Worm (Caenorhabditis elegans) whole organism, mixed stage, embryonic: ENCODE data around the gene C07A9.12.
A peak's percentile ranks its signal among the peaks of the same experiment; 100 is the strongest.

Experiments
- M03D4.4 ChIP-seq: sonication (generic microtip); optimal IDR thresholded peaks from 2 replicates; lab custom pipeline; 2017; ENCODE audit warnings: mild to moderate bottlenecking, missing genetic modification characterization, missing compliant biosample characterization
- bed-3 ChIP-seq: fragments of 200-800 bp; sonication (Bioruptor generic); optimal IDR thresholded peaks from 3 replicates; lab custom pipeline; 2018; ENCODE audit warnings: mild to moderate bottlenecking, missing genetic modification characterization, moderate library complexity, missing compliant biosample characterization
- blmp-1 ChIP-seq: fragments of 150-350 bp; optimal IDR thresholded peaks from 2 replicates; lab custom pipeline; 2014; ENCODE audit warnings: missing biosample characterization, missing genetic modification characterization
- ceh-39 ChIP-seq: fragments of 150-350 bp; optimal IDR thresholded peaks from 2 replicates; lab custom pipeline; 2014; ENCODE audit warnings: missing biosample characterization, missing genetic modification characterization
- ceh-43 ChIP-seq: fragments of 200-800 bp; sonication (Bioruptor generic); optimal IDR thresholded peaks from 2 replicates; lab custom pipeline; 2018; ENCODE audit warnings: mild to moderate bottlenecking, missing genetic modification characterization, moderate library complexity, missing compliant biosample characterization
- ceh-83 ChIP-seq: fragments of 200-800 bp; sonication (Bioruptor generic); optimal IDR thresholded peaks from 2 replicates; lab custom pipeline; 2018; ENCODE audit warnings: mild to moderate bottlenecking, missing genetic modification characterization, missing compliant biosample characterization
- ces-1 ChIP-seq: fragments of 150-350 bp; optimal IDR thresholded peaks from 2 replicates; lab custom pipeline; 2014; ENCODE audit warnings: missing biosample characterization, missing genetic modification reagents, missing genetic modification characterization
- cnd-1 ChIP-seq: fragments of 200-800 bp; sonication (Bioruptor generic); optimal IDR thresholded peaks from 2 replicates; lab custom pipeline; 2018; ENCODE audit warnings: mild to moderate bottlenecking, missing genetic modification characterization, missing compliant biosample characterization
- drap-1 ChIP-seq: fragments of 200-800 bp; sonication (Bioruptor generic); optimal IDR thresholded peaks from 3 replicates; lab custom pipeline; 2018; ENCODE audit warnings: mild to moderate bottlenecking, missing genetic modification characterization, missing compliant biosample characterization
- elt-1 ChIP-seq: sonication (generic microtip); optimal IDR thresholded peaks from 2 replicates; lab custom pipeline; 2017; ENCODE audit warnings: missing genetic modification characterization, mild to moderate bottlenecking, missing compliant biosample characterization, antibody characterized with exemption, moderate library complexity, borderline replicate concordance; ENCODE audit not compliant: insufficient read depth
- elt-3 ChIP-seq: fragments of 150-350 bp; optimal IDR thresholded peaks from 2 replicates; lab custom pipeline; 2014; ENCODE audit warnings: missing biosample characterization, missing genetic modification characterization
- flh-1 ChIP-seq: fragments of 200-800 bp; sonication (Bioruptor generic); optimal IDR thresholded peaks from 2 replicates; lab custom pipeline; 2018; ENCODE audit warnings: mild to moderate bottlenecking, missing genetic modification characterization, moderate library complexity, missing compliant biosample characterization
- ham-2 ChIP-seq: fragments of 200-800 bp; sonication (Bioruptor generic); optimal IDR thresholded peaks from 2 replicates; lab custom pipeline; 2018; ENCODE audit warnings: mild to moderate bottlenecking, missing genetic modification characterization, missing compliant biosample characterization
- hlh-1 ChIP-seq: fragments of 150-350 bp; optimal IDR thresholded peaks from 2 replicates; lab custom pipeline; 2014; ENCODE audit warnings: missing biosample characterization, missing genetic modification reagents, missing genetic modification characterization
- lin-32 ChIP-seq: fragments of 200-800 bp; sonication (Bioruptor generic); optimal IDR thresholded peaks from 2 replicates; lab custom pipeline; 2018; ENCODE audit warnings: mild to moderate bottlenecking, missing genetic modification characterization, missing compliant biosample characterization
- lsy-2 ChIP-seq: fragments of 150-350 bp; optimal IDR thresholded peaks from 2 replicates; lab custom pipeline; 2014; ENCODE audit warnings: missing biosample characterization, missing genetic modification characterization
- mab-5 ChIP-seq: fragments of 150-350 bp; optimal IDR thresholded peaks from 2 replicates; lab custom pipeline; 2014; ENCODE audit warnings: missing biosample characterization, missing genetic modification characterization
- mep-1 ChIP-seq: fragments of 150-350 bp; optimal IDR thresholded peaks from 2 replicates; lab custom pipeline; 2017; ENCODE audit warnings: missing biosample characterization, missing genetic modification reagents, missing genetic modification characterization, inconsistent platforms
- mls-2 ChIP-seq: sonication (generic microtip); optimal IDR thresholded peaks from 2 replicates; lab custom pipeline; 2016; ENCODE audit warnings: mild to moderate bottlenecking, missing genetic modification characterization, moderate library complexity, missing compliant biosample characterization
- nhr-12 ChIP-seq: fragments of 150-350 bp; optimal IDR thresholded peaks from 2 replicates; lab custom pipeline; 2014; ENCODE audit warnings: missing biosample characterization, missing genetic modification characterization
- nhr-2 ChIP-seq: fragments of 150-350 bp; optimal IDR thresholded peaks from 2 replicates; lab custom pipeline; 2014; ENCODE audit warnings: missing biosample characterization, missing genetic modification characterization
- nhr-237 ChIP-seq: fragments of 150-350 bp; optimal IDR thresholded peaks from 2 replicates; lab custom pipeline; 2014; ENCODE audit warnings: missing biosample characterization, missing genetic modification characterization
- nhr-28 ChIP-seq: fragments of 150-350 bp; optimal IDR thresholded peaks from 2 replicates; lab custom pipeline; 2014; ENCODE audit warnings: missing biosample characterization, missing genetic modification characterization
- nhr-76 ChIP-seq: sonication (generic microtip); optimal IDR thresholded peaks from 2 replicates; lab custom pipeline; 2017; ENCODE audit warnings: missing biosample characterization, missing genetic modification characterization
- sem-2 ChIP-seq: fragments of 200-800 bp; sonication (Bioruptor generic); optimal IDR thresholded peaks from 2 replicates; lab custom pipeline; 2018; ENCODE audit warnings: mild to moderate bottlenecking, missing genetic modification characterization, missing compliant biosample characterization
- sptf-1 ChIP-seq: sonication (generic microtip); optimal IDR thresholded peaks from 2 replicates; lab custom pipeline; 2017; ENCODE audit warnings: mild to moderate bottlenecking, missing genetic modification characterization, moderate library complexity, missing compliant biosample characterization
- tbx-8 ChIP-seq: fragments of 200-800 bp; sonication (Bioruptor generic); optimal IDR thresholded peaks from 2 replicates; lab custom pipeline; 2018; ENCODE audit warnings: mild to moderate bottlenecking, missing genetic modification characterization, moderate library complexity, missing compliant biosample characterization
- unc-39 ChIP-seq: fragments of 150-350 bp; optimal IDR thresholded peaks from 2 replicates; lab custom pipeline; 2014; ENCODE audit warnings: missing biosample characterization, missing genetic modification characterization
- unc-62 ChIP-seq: fragments of 150-350 bp; optimal IDR thresholded peaks from 2 replicates; lab custom pipeline; 2014; ENCODE audit warnings: missing biosample characterization, missing genetic modification reagents, missing genetic modification characterization
- ztf-11 ChIP-seq: fragments of 150-350 bp; optimal IDR thresholded peaks from 2 replicates; lab custom pipeline; 2014; ENCODE audit warnings: missing biosample characterization, missing genetic modification characterization

Gene C07A9.12

ce11 chrIII:9735857-9736256 lies 8.5 kb upstream of the C07A9.12 start, which contains the start of gene dao-6:
dao-6 (minus strand) TSS chrIII:9736201.
- TF ChIP-seq unc-62 (GFP tag; lab: Kevin White, UChicago), result no peak
- TF ChIP-seq unc-39, result no peak
- no peak for TF ChIP-seq sem-2 (GFP tag; lab: Kevin White, UChicago)

ce11 chrIII:9734030-9734429 lies 6.7 kb upstream of the C07A9.12 start:
- TF ChIP-seq unc-62 (GFP tag; lab: Kevin White, UChicago) (peak; percentile 15), nhr-2 (no peak)

- TF ChIP-seq lsy-2 (tag; lab: Kevin White, UChicago), result no peak
- no peak for TF ChIP-seq ztf-11
- no peak for TF ChIP-seq unc-39
These were observed 6.0 kb upstream of the C07A9.12 start for ce11 chrIII:9733333-9733732.

- no peak for TF ChIP-seq nhr-76 (tag; lab: Kevin White, UChicago)
- TF ChIP-seq hlh-1 (tag; lab: Kevin White, UChicago), result peak; percentile 2
- TF ChIP-seq unc-62 (GFP tag; lab: Kevin White, UChicago), result peak; percentile 69
These were observed 4.1 kb upstream of the C07A9.12 start for ce11 chrIII:9731313-9731912.

- no peak for TF ChIP-seq cnd-1
- no peak for TF ChIP-seq nhr-2
- TF ChIP-seq lsy-2 (tag; lab: Kevin White, UChicago), result no peak
- TF ChIP-seq unc-39, result no peak
- TF ChIP-seq bed-3, result no peak
- no peak for TF ChIP-seq tbx-8 (GFP tag; lab: Kevin White, UChicago)
- TF ChIP-seq ztf-11, result no peak
- no peak for TF ChIP-seq nhr-237 (tag; lab: Kevin White, UChicago)
- no peak for TF ChIP-seq flh-1 (GFP tag; lab: Kevin White, UChicago)
- no peak for TF ChIP-seq unc-62 (GFP tag; lab: Kevin White, UChicago)
- no peak for TF ChIP-seq nhr-12
- TF ChIP-seq blmp-1 (tag; lab: Kevin White, UChicago), result no peak
- TF ChIP-seq ces-1 (GFP tag; lab: Kevin White, UChicago), result no peak
- TF ChIP-seq elt-3, result no peak
- no peak for TF ChIP-seq hlh-1 (tag; lab: Kevin White, UChicago)
- TF ChIP-seq ceh-39 (tag; lab: Kevin White, UChicago), result no peak
These were observed 3.1 kb upstream of the C07A9.12 start for ce11 chrIII:9730407-9730806.

ce11 chrIII:9725114-9725513 lies 2.2 kb downstream of the C07A9.12 start, which contains the start of gene clec-162:
clec-162 (minus strand) TSS chrIII:9725214.
- TF ChIP-seq ceh-43 (GFP tag; lab: Kevin White, UChicago) (no peak), ceh-83 (GFP tag; lab: Kevin White, UChicago) (no peak), drap-1 (GFP tag; lab: Kevin White, UChicago) (no peak), lsy-2 (tag; lab: Kevin White, UChicago) (no peak), elt-1 (no peak), nhr-237 (tag; lab: Kevin White, UChicago) (no peak), ztf-11 (no peak), lin-32 (GFP tag; lab: Kevin White, UChicago) (no peak), ces-1 (GFP tag; lab: Kevin White, UChicago) (no peak), unc-39 (no peak), elt-3 (no peak), sptf-1 (tag; lab: Kevin White, UChicago) (no peak), mab-5 (no peak), nhr-28 (tag; lab: Kevin White, UChicago) (no peak), sem-2 (GFP tag; lab: Kevin White, UChicago) (no peak)

- TF ChIP-seq elt-3, result no peak
- TF ChIP-seq hlh-1 (tag; lab: Kevin White, UChicago), result no peak
- TF ChIP-seq sptf-1 (tag; lab: Kevin White, UChicago), result no peak
- no peak for TF ChIP-seq ces-1 (GFP tag; lab: Kevin White, UChicago)
- TF ChIP-seq mab-5, result no peak
- TF ChIP-seq lin-32 (GFP tag; lab: Kevin White, UChicago), result no peak
- TF ChIP-seq ham-2 (GFP tag; lab: Kevin White, UChicago), result no peak
- no peak for TF ChIP-seq tbx-8 (GFP tag; lab: Kevin White, UChicago)
- TF ChIP-seq ceh-83 (GFP tag; lab: Kevin White, UChicago), result no peak
- no peak for TF ChIP-seq nhr-237 (tag; lab: Kevin White, UChicago)
- no peak for TF ChIP-seq nhr-2
- TF ChIP-seq M03D4.4 (tag; lab: Kevin White, UChicago), result no peak
- no peak for TF ChIP-seq nhr-76 (tag; lab: Kevin White, UChicago)
- TF ChIP-seq unc-62 (GFP tag; lab: Kevin White, UChicago), result no peak
- no peak for TF ChIP-seq nhr-28 (tag; lab: Kevin White, UChicago)
- TF ChIP-seq mep-1, result no peak
- no peak for TF ChIP-seq elt-1
- TF ChIP-seq blmp-1 (tag; lab: Kevin White, UChicago), result no peak
- TF ChIP-seq mls-2, result no peak
- no peak for TF ChIP-seq nhr-12
These were observed 5.3 kb downstream of the C07A9.12 start for ce11 chrIII:9721991-9722390.
